Fruit fly (Drosophila melanogaster) Kc167 (cell line): ENCODE measurements around the gene aqz.

ENCODE experiments used
- h ChIP-seq: fragments of >200 bp; optimal IDR thresholded peaks from 3 replicates; lab custom pipeline; 2018; ENCODE audit warnings: missing external identifiers
- psq ChIP-seq: fragments of >200 bp; optimal IDR thresholded peaks from 2 replicates; lab custom pipeline; 2017; ENCODE audit warnings: missing external identifiers

- TF ChIP-seq psq, result no peak
- no peak for TF ChIP-seq h (lab: Kevin White, UChicago)
Observed at dm6 chr3R:8785451-8785850, 35.0 kb downstream of the aqz start.
